Worm (Caenorhabditis elegans) whole organism, midembryonic: ENCODE data around the gene K11E4.6.

Source experiments
- T22C8.4 ChIP-seq: fragments of 200-800 bp; sonication (Bioruptor generic); IDR thresholded peaks from 2 replicates; pipeline ENCODE4 v1.3.6; 2022; ENCODE audit warnings: missing genetic modification characterization, missing compliant biosample characterization
- cog-1 ChIP-seq: sonication (generic microtip); optimal IDR thresholded peaks from 2 replicates; lab custom pipeline; 2016; ENCODE audit warnings: missing genetic modification characterization, missing compliant biosample characterization
- flt-1 ChIP-seq: fragments of 200-800 bp; sonication (Bioruptor generic); IDR thresholded peaks from 2 replicates; pipeline ENCODE4 v1.3.6; 2022; ENCODE audit warnings: missing genetic modification characterization, missing compliant biosample characterization
- klf-2 ChIP-seq: fragments of 200-800 bp; sonication (Bioruptor generic); conservative IDR thresholded peaks from 2 replicates; pipeline ENCODE4 v1.3.6; 2022; ENCODE audit warnings: missing genetic modification reagents, missing genetic modification characterization, missing compliant biosample characterization
- med-1 ChIP-seq: sonication (generic microtip); optimal IDR thresholded peaks from 2 replicates; lab custom pipeline; 2017; ENCODE audit warnings: missing genetic modification characterization, mild to moderate bottlenecking, missing compliant biosample characterization, antibody characterized with exemption, missing genetic modification reagents; ENCODE audit not compliant: insufficient read depth
- ref-1 ChIP-seq: fragments of 200-800 bp; sonication (Bioruptor generic); conservative IDR thresholded peaks from 2 replicates; pipeline ENCODE4 v1.3.6; 2022; ENCODE audit warnings: missing genetic modification reagents, missing genetic modification characterization, missing compliant biosample characterization
- tab-1 ChIP-seq: fragments of 200-800 bp; sonication (Bioruptor generic); IDR thresholded peaks from 2 replicates; pipeline ENCODE4 v1.3.6; 2022; ENCODE audit warnings: missing genetic modification characterization, missing compliant biosample characterization
- ztf-23 ChIP-seq: fragments of 200-800 bp; sonication (Bioruptor generic); IDR thresholded peaks from 2 replicates; pipeline ENCODE4 v1.3.6; 2022; ENCODE audit warnings: missing genetic modification reagents, missing genetic modification characterization, missing compliant biosample characterization
- ztf-29 ChIP-seq: fragments of 200-800 bp; sonication (Bioruptor generic); IDR thresholded peaks from 2 replicates; pipeline ENCODE4 v1.3.6; 2022; ENCODE audit warnings: missing genetic modification reagents, missing genetic modification characterization, missing compliant biosample characterization

DNA sequence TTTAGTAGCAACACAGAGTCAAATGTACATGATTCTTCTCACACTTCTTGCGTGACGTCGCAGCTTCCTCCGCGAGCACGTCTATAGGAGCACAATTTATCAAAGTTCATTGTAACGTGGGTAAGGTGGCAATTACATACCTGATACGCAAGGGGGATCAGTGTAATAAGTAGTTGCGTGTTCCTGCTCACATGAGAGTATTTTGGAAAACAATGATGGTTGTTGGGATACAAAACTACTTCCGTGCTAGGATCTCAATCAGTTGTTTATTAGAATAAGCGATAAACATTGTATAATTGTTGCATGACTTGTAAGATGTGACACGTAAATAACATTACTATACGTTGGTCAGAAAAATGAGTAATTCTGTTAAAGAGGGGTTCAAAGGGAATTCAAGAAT is 11.5 kb upstream of the K11E4.6 start:
- no peak for TF ChIP-seq med-1 (GFP tag; lab: Kevin White, UChicago)
- no peak for TF ChIP-seq cog-1
- no peak for TF ChIP-seq T22C8.4 (GFP tag; lab: Robert Waterston, UW)
- TF ChIP-seq klf-2 (GFP tag; lab: Robert Waterston, UW): no peak
- no peak for TF ChIP-seq ztf-23 (GFP tag; lab: Robert Waterston, UW)
- TF ChIP-seq ref-1 (GFP tag; lab: Robert Waterston, UW): no peak
- no peak for TF ChIP-seq tab-1 (GFP tag; lab: Robert Waterston, UW)
- no peak for TF ChIP-seq flt-1
- no peak for TF ChIP-seq ztf-29 (GFP tag; lab: Robert Waterston, UW)
